Worm (Caenorhabditis elegans) whole organism, late embryonic: ENCODE measurements around the gene C02B8.7.

ENCODE experiments used
- K02D7.2 ChIP-seq: sonication (generic microtip); optimal IDR thresholded peaks from 2 replicates; lab custom pipeline; 2017; ENCODE audit warnings: mild to moderate bottlenecking, missing genetic modification characterization, missing compliant biosample characterization
- ama-1 ChIP-seq: fragments of 150-350 bp; optimal IDR thresholded peaks from 2 replicates; lab custom pipeline; 2014
- ceh-22 ChIP-seq: sonication (generic microtip); optimal IDR thresholded peaks from 2 replicates; lab custom pipeline; 2017; ENCODE audit warnings: missing biosample characterization, missing genetic modification characterization
- fax-1 ChIP-seq: sonication (generic microtip); optimal IDR thresholded peaks from 2 replicates; lab custom pipeline; 2016; ENCODE audit warnings: missing genotype, missing genetic modification characterization, missing compliant biosample characterization
- fkh-10 ChIP-seq: fragments of 150-350 bp; optimal IDR thresholded peaks from 2 replicates; lab custom pipeline; 2014; ENCODE audit warnings: missing biosample characterization, missing genetic modification reagents, missing genetic modification characterization
- gmeb-2 ChIP-seq: sonication (generic microtip); optimal IDR thresholded peaks from 2 replicates; lab custom pipeline; 2016; ENCODE audit warnings: missing genetic modification characterization, inconsistent platforms, missing compliant biosample characterization
- hlh-30 ChIP-seq: sonication (generic microtip); optimal IDR thresholded peaks from 2 replicates; lab custom pipeline; 2017; ENCODE audit warnings: antibody characterized with exemption, missing genetic modification characterization, missing compliant biosample characterization; ENCODE audit not compliant: insufficient read depth
- hlh-8 ChIP-seq: sonication (generic microtip); optimal IDR thresholded peaks from 2 replicates; lab custom pipeline; 2016; ENCODE audit warnings: missing genotype, missing genetic modification characterization, missing compliant biosample characterization
- lin-11 ChIP-seq: fragments of 200-800 bp; sonication (Bioruptor generic); optimal IDR thresholded peaks from 2 replicates; lab custom pipeline; 2018; ENCODE audit warnings: mild to moderate bottlenecking, missing genetic modification characterization, missing compliant biosample characterization
- madf-2 ChIP-seq: sonication (generic microtip); optimal IDR thresholded peaks from 2 replicates; lab custom pipeline; 2017; ENCODE audit warnings: missing genetic modification characterization, missing compliant biosample characterization
- nfya-1 ChIP-seq: sonication (generic microtip); optimal IDR thresholded peaks from 2 replicates; lab custom pipeline; 2017; ENCODE audit warnings: missing genetic modification characterization, mild to moderate bottlenecking, missing compliant biosample characterization, antibody characterized with exemption, moderate library complexity
- pat-9 ChIP-seq: fragments of 200-800 bp; sonication (Bioruptor generic); optimal IDR thresholded peaks from 2 replicates; lab custom pipeline; 2018; ENCODE audit warnings: mild to moderate bottlenecking, missing genetic modification characterization, moderate library complexity, missing compliant biosample characterization
- pax-1 ChIP-seq: fragments of 150-350 bp; optimal IDR thresholded peaks from 2 replicates; lab custom pipeline; 2014; ENCODE audit warnings: missing biosample characterization, missing genetic modification characterization
- tbx-2 ChIP-seq: sonication (generic microtip); optimal IDR thresholded peaks from 2 replicates; lab custom pipeline; 2016; ENCODE audit warnings: missing genetic modification characterization, missing compliant biosample characterization

DNA sequence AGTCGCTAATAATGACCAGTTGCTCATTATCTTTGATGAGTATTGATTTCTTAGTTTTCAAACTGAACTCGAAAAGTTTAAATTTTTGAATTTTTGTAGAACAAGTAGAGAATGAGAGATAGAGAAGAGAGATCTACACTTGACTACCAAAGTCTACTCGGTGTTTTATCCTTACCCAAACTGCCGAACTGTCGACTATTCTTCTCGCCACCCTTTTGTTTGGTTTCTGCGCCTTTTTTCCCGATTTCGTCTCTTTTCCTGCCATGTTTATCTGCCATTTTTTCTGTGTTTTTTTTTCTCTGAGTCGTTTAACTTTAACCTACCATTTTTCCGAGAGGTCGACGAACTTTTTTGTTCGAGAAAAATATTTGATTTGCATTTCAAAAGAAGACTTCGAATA is 14.5 kb downstream of the C02B8.7 start, which contains the start of gene C02B8.12:
- TF ChIP-seq gmeb-2 (tag; lab: Kevin White, UChicago), result no peak
- TF ChIP-seq fax-1 (tag; lab: Kevin White, UChicago), result no peak
- no peak for TF ChIP-seq ama-1 (lab: Kevin White, UChicago)
- TF ChIP-seq K02D7.2 (tag; lab: Kevin White, UChicago), result no peak
- no peak for TF ChIP-seq fkh-10 (GFP tag; lab: Kevin White, UChicago)
- no peak for TF ChIP-seq madf-2
- no peak for TF ChIP-seq ceh-22 (tag; lab: Kevin White, UChicago)
- no peak for TF ChIP-seq hlh-8 (tag; lab: Kevin White, UChicago)
- TF ChIP-seq lin-11 (tag; lab: Kevin White, UChicago), result no peak
- no peak for TF ChIP-seq hlh-30 (tag; lab: Kevin White, UChicago)
- no peak for TF ChIP-seq nfya-1 (tag; lab: Kevin White, UChicago)
- no peak for TF ChIP-seq pat-9 (tag; lab: Kevin White, UChicago)
- TF ChIP-seq tbx-2 (tag; lab: Kevin White, UChicago), result no peak
- no peak for TF ChIP-seq pax-1 (tag; lab: Kevin White, UChicago)
